Worm (Caenorhabditis elegans): ENCODE data around the gene C44B11.6.

ce11 chrIII:3183377-3183776 is 30.4 kb downstream of the C44B11.6 start, which contains the start of gene lmtr-5:
- no peak for TF ChIP-seq pha-4 (tag; optimal IDR thresholded peaks at IDR 0.05)
- TF ChIP-seq unc-86 (tag; optimal IDR thresholded peaks at IDR 0.05), result no peak
- TF ChIP-seq pqm-1 (tag; optimal IDR thresholded peaks at IDR 0.05), result no peak
- TF ChIP-seq hlh-30 (tag; optimal IDR thresholded peaks at IDR 0.05; ENCODE audit: insufficient read depth), result no peak
- no peak for TF ChIP-seq ceh-2 (tag; optimal IDR thresholded peaks at IDR 0.05)
- no peak for TF ChIP-seq ets-4 (tag; optimal IDR thresholded peaks at IDR 0.05)
- TF ChIP-seq elt-4 (tag; optimal IDR thresholded peaks at IDR 0.05), result no peak
- TF ChIP-seq ceh-45 (GFP tag; IDR thresholded peaks at IDR 0.05), result no peak
- TF ChIP-seq hlh-15 (tag; optimal IDR thresholded peaks at IDR 0.05), result no peak
- no peak for TF ChIP-seq rnt-1 (tag; optimal IDR thresholded peaks at IDR 0.05)

Data from whole organism, late embryonic.